Fruit fly (Drosophila melanogaster) whole organism, wandering third instar larva: ENCODE measurements around the gene sba.

Experiments used
- CG32264 ChIP-seq: fragments of 200-800 bp; sonication (Bioruptor generic); optimal IDR thresholded peaks from 2 replicates; lab custom pipeline; 2016; ENCODE audit warnings: missing biosample characterization, missing genetic modification characterization
- CG9705 ChIP-seq: fragments of 200-800 bp; sonication (Bioruptor generic); optimal IDR thresholded peaks from 2 replicates; lab custom pipeline; 2018; ENCODE audit warnings: missing biosample characterization, mild to moderate bottlenecking, missing genetic modification characterization
- Dfd ChIP-seq: fragments of >200 bp; optimal IDR thresholded peaks from 2 replicates; lab custom pipeline; 2017; ENCODE audit warnings: missing biosample characterization, missing genetic modification characterization
- Dif ChIP-seq: fragments of 200-275, 200-300 bp; sonication (Bioruptor generic); optimal IDR thresholded peaks from 2 replicates; lab custom pipeline; 2018; ENCODE audit warnings: missing biosample characterization, missing genetic modification characterization; ENCODE audit not compliant: partially characterized antibody
- GATAd ChIP-seq: sonication (Bioruptor generic); optimal IDR thresholded peaks from 2 replicates; lab custom pipeline; 2016; ENCODE audit warnings: missing biosample characterization, missing genetic modification characterization
- HLH106 ChIP-seq: fragments of 200-800 bp; optimal IDR thresholded peaks from 3 replicates; lab custom pipeline; 2019; ENCODE audit warnings: missing biosample characterization, mild to moderate bottlenecking, missing genetic modification characterization, moderate library complexity
- Hnf4 ChIP-seq: fragments of 200-800 bp; sonication (Bioruptor generic); optimal IDR thresholded peaks from 2 replicates; lab custom pipeline; 2016; ENCODE audit warnings: missing biosample characterization, mild to moderate bottlenecking, missing genetic modification characterization
- Hr78 ChIP-seq: fragments of >200 bp; optimal IDR thresholded peaks from 2 replicates; lab custom pipeline; 2017; ENCODE audit warnings: missing biosample characterization, missing genetic modification characterization
- Hr83 ChIP-seq: fragments of 200-300 bp; sonication (Bioruptor generic); optimal IDR thresholded peaks from 2 replicates; lab custom pipeline; 2016; ENCODE audit warnings: missing biosample characterization, mild to moderate bottlenecking, missing genetic modification characterization, moderate library complexity; ENCODE audit not compliant: poor library complexity, severe bottlenecking
- Jra ChIP-seq: sonication (Bioruptor generic); optimal IDR thresholded peaks from 2 replicates; lab custom pipeline; 2016; ENCODE audit warnings: missing biosample characterization, missing genetic modification characterization
- Mio ChIP-seq: sonication (Bioruptor generic); optimal IDR thresholded peaks from 2 replicates; lab custom pipeline; 2016; ENCODE audit warnings: missing biosample characterization, missing genetic modification characterization
- Myc ChIP-seq: fragments of >200 bp; optimal IDR thresholded peaks from 2 replicates; lab custom pipeline; 2017
- N ChIP-seq: fragments of >200 bp; optimal IDR thresholded peaks from 2 replicates; lab custom pipeline; 2018; ENCODE audit warnings: missing biosample characterization, missing external identifiers, missing genetic modification characterization
- OdsH ChIP-seq: fragments of 200-800 bp; sonication (Bioruptor generic); optimal IDR thresholded peaks from 2 replicates; lab custom pipeline; 2016; ENCODE audit warnings: missing biosample characterization, mild to moderate bottlenecking, missing genetic modification characterization
- Rel ChIP-seq, 2 experiments: fragments of 200-800 bp; sonication (Bioruptor generic) in 1 of 2; optimal IDR thresholded peaks; 2 replicates in 1 of 2; 3 replicates in 1 of 2; lab custom pipeline; 2016 to 2019; ENCODE audit warnings: mild to moderate bottlenecking in 2 of 2, missing biosample characterization in 2 of 2, missing genetic modification characterization in 2 of 2, moderate library complexity in 1 of 2
- Sp1 ChIP-seq: fragments of 200-800 bp; sonication (Bioruptor generic); optimal IDR thresholded peaks from 3 replicates; lab custom pipeline; 2019; ENCODE audit warnings: missing biosample characterization, mild to moderate bottlenecking, missing genetic modification characterization, moderate library complexity
- br ChIP-seq: fragments of 200-800 bp; sonication (Bioruptor generic); optimal IDR thresholded peaks from 2 replicates; lab custom pipeline; 2016; ENCODE audit warnings: missing biosample characterization, missing genetic modification characterization
- brk ChIP-seq: fragments of 200-800 bp; sonication (Bioruptor generic); optimal IDR thresholded peaks from 2 replicates; lab custom pipeline; 2016; ENCODE audit warnings: missing biosample characterization, mild to moderate bottlenecking, missing genetic modification characterization
- dl ChIP-seq, 2 experiments: fragments of 175-275, 200-275 bp in 1 of 2; fragments of 200-275 bp in 1 of 2; sonication (Bioruptor generic); optimal IDR thresholded peaks; lab custom pipeline; 2018; ENCODE audit warnings: mild to moderate bottlenecking in 2 of 2, missing biosample characterization in 2 of 2, missing genetic modification characterization in 2 of 2, moderate library complexity in 2 of 2; ENCODE audit not compliant: partially characterized antibody in 2 of 2, insufficient read depth in 1 of 2
- dmrt93B ChIP-seq: fragments of 200-800 bp; sonication (Bioruptor generic); optimal IDR thresholded peaks from 2 replicates; lab custom pipeline; 2018; ENCODE audit warnings: missing biosample characterization, mild to moderate bottlenecking, missing genetic modification characterization
- dsf ChIP-seq: sonication (Bioruptor generic); optimal IDR thresholded peaks from 2 replicates; lab custom pipeline; 2016; ENCODE audit warnings: missing biosample characterization, missing genetic modification characterization, borderline replicate concordance
- ey ChIP-seq: fragments of 200-800 bp; sonication (Bioruptor generic); optimal IDR thresholded peaks from 2 replicates; lab custom pipeline; 2016; ENCODE audit warnings: missing biosample characterization, missing genetic modification characterization
- foxo ChIP-seq, 2 experiments: fragments of 200-800 bp; sonication (Bioruptor generic); optimal IDR thresholded peaks; 2 replicates in 1 of 2; 3 replicates in 1 of 2; lab custom pipeline; 2016 to 2017; ENCODE audit warnings: missing biosample characterization in 2 of 2, missing genetic modification characterization in 2 of 2
- fru ChIP-seq: fragments of 200-800 bp; sonication (Bioruptor generic); optimal IDR thresholded peaks from 3 replicates; lab custom pipeline; 2016; ENCODE audit warnings: missing biosample characterization, mild to moderate bottlenecking, missing genetic modification characterization
- h ChIP-seq: fragments of 200-800 bp; sonication (Bioruptor generic); optimal IDR thresholded peaks from 3 replicates; lab custom pipeline; 2016; ENCODE audit warnings: missing biosample characterization, mild to moderate bottlenecking, missing genetic modification characterization
- jim ChIP-seq: fragments of 175-275, 200-325 bp; sonication (Bioruptor generic); optimal IDR thresholded peaks from 2 replicates; lab custom pipeline; 2016; ENCODE audit warnings: missing biosample characterization, mild to moderate bottlenecking, missing genetic modification characterization
- lola ChIP-seq: fragments of >200 bp; optimal IDR thresholded peaks from 2 replicates; lab custom pipeline; 2017; ENCODE audit warnings: missing biosample characterization, missing genetic modification characterization
- pan ChIP-seq: fragments of >200 bp; optimal IDR thresholded peaks from 2 replicates; lab custom pipeline; 2017
- psq ChIP-seq: fragments of 200-800 bp; sonication (Bioruptor generic); optimal IDR thresholded peaks from 3 replicates; lab custom pipeline; 2017; ENCODE audit warnings: missing biosample characterization, mild to moderate bottlenecking, missing genetic modification characterization, moderate library complexity
- rgr ChIP-seq: fragments of 200-800 bp; sonication (Bioruptor generic); optimal IDR thresholded peaks from 3 replicates; lab custom pipeline; 2016; ENCODE audit warnings: missing biosample characterization, mild to moderate bottlenecking, missing genetic modification characterization
- sage ChIP-seq: fragments of 200-800 bp; sonication (Bioruptor generic); optimal IDR thresholded peaks from 2 replicates; lab custom pipeline; 2016; ENCODE audit warnings: missing biosample characterization, mild to moderate bottlenecking, missing genetic modification characterization
- sv ChIP-seq: fragments of 200-800 bp; sonication (Bioruptor generic); optimal IDR thresholded peaks from 3 replicates; lab custom pipeline; 2016; ENCODE audit warnings: missing biosample characterization, missing genetic modification characterization
- tai ChIP-seq: sonication (Bioruptor generic); optimal IDR thresholded peaks from 2 replicates; lab custom pipeline; 2016; ENCODE audit warnings: missing biosample characterization, missing genetic modification characterization
- usp ChIP-seq: fragments of >200 bp; optimal IDR thresholded peaks from 2 replicates; lab custom pipeline; 2017; ENCODE audit warnings: missing biosample characterization, missing genetic modification characterization
- woc ChIP-seq: sonication (Bioruptor generic); optimal IDR thresholded peaks from 2 replicates; lab custom pipeline; 2016; ENCODE audit warnings: missing biosample characterization, mild to moderate bottlenecking, missing genetic modification characterization

The sba gene

dm6 chr3R:23890886-23891285 is 31.9 kb downstream of the sba start, which contains the start of gene TfIIA-S:
TfIIA-S (minus strand) TSS chr3R:23891060.
- no peak for TF ChIP-seq lola (GFP tag; lab: Kevin White, UChicago)
- TF ChIP-seq woc (GFP tag; lab: Kevin White, UChicago), result no peak
- peak; percentile 83 for TF ChIP-seq h
- peak; percentile 87 for TF ChIP-seq rgr (GFP tag; lab: Kevin White, UChicago)
- TF ChIP-seq foxo (GFP tag; optimal IDR thresholded peaks at IDR 0.05; lab: Kevin White, UChicago), result peak in 1 of 2 experiments; percentile 88
- TF ChIP-seq N (GFP tag; lab: Kevin White, UChicago), result no peak
- peak; percentile 79 for TF ChIP-seq br
- peak; percentile 62 for TF ChIP-seq Dif
- peak; percentile 95 for TF ChIP-seq Hr83
- no peak for TF ChIP-seq brk (GFP tag; lab: Kevin White, UChicago)
- no peak for TF ChIP-seq Hnf4
- TF ChIP-seq dsf, result no peak
- no peak for TF ChIP-seq Dfd
- peak; percentile 75 for TF ChIP-seq ey (GFP tag; lab: Kevin White, UChicago)
- peak; percentile 57 for TF ChIP-seq Jra (GFP tag; lab: Kevin White, UChicago)
- TF ChIP-seq Sp1, result peak; percentile 61
- TF ChIP-seq OdsH (GFP tag; lab: Kevin White, UChicago), result peak; percentile 66
- no peak for TF ChIP-seq Rel (GFP tag; optimal IDR thresholded peaks at IDR 0.05; lab: Kevin White, UChicago)
- TF ChIP-seq Rel (tag; optimal IDR thresholded peaks at IDR 0.05; lab: Kevin White, UChicago), result peak; percentile 69
- TF ChIP-seq HLH106 (tag; lab: Kevin White, UChicago), result peak; percentile 71
- peak; percentile 44 for TF ChIP-seq Mio (GFP tag; lab: Kevin White, UChicago)
- TF ChIP-seq sage (GFP tag; lab: Kevin White, UChicago), result no peak
- TF ChIP-seq CG32264 (GFP tag; lab: Kevin White, UChicago), result peak; percentile 10
- TF ChIP-seq tai, result no peak
- peak; percentile 58 for TF ChIP-seq psq (GFP tag; lab: Kevin White, UChicago)
- no peak for TF ChIP-seq Hr78 (GFP tag; lab: Kevin White, UChicago)
- TF ChIP-seq GATAd (GFP tag; lab: Kevin White, UChicago), result peak; percentile 45
- TF ChIP-seq fru (GFP tag; lab: Kevin White, UChicago), result peak; percentile 72
- TF ChIP-seq CG9705 (GFP tag; lab: Kevin White, UChicago), result peak; percentile 77
- peak; percentile 78 for TF ChIP-seq sv
- peak; percentile 58 for TF ChIP-seq dmrt93B (GFP tag; lab: Kevin White, UChicago)
- no peak for TF ChIP-seq Myc (lab: Kevin White, UChicago)

DNA sequence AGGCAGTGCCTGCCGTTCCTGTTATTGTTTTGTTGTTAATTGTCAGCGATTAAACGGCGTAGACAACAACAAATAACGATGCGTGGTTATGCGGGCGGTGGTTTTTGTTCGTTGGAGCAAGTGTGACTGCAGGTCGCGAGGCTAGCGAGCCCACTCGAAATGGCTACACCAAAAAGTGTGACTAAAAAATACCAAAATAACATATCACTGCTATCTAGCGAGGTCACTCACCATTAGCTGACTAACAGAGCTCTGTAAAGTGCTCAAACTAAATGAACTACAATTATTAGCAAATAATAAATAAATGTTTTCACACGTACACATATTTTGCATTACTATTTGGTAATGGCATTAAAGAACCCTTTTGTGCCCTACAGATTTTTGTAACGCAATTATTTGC is 32.9 kb downstream of the sba start, which contains the start of gene Pli:
TSS of gene Pli (minus strand) at position 131 of the 400 bp plus-strand sequence.
- TF ChIP-seq fru (GFP tag; lab: Kevin White, UChicago), result peak; percentile 58
- TF ChIP-seq Jra (GFP tag; lab: Kevin White, UChicago), result peak; percentile 9
- peak; percentile 43 for TF ChIP-seq Hr83
- no peak for TF ChIP-seq Rel (GFP tag; optimal IDR thresholded peaks at IDR 0.05; lab: Kevin White, UChicago)
- peak; percentile 78 for TF ChIP-seq Rel (tag; optimal IDR thresholded peaks at IDR 0.05; lab: Kevin White, UChicago)
- peak; percentile 62 for TF ChIP-seq Dif
- peak; percentile 58 for TF ChIP-seq Sp1
- TF ChIP-seq ey (GFP tag; lab: Kevin White, UChicago), result no peak
- peak; percentile 32 for TF ChIP-seq rgr (GFP tag; lab: Kevin White, UChicago)
- peak; percentile 35 for TF ChIP-seq HLH106 (tag; lab: Kevin White, UChicago)
- no peak for TF ChIP-seq Dfd
- peak; percentile 10 for TF ChIP-seq CG9705 (GFP tag; lab: Kevin White, UChicago)
- TF ChIP-seq tai, result no peak
- peak; percentile 42 for TF ChIP-seq h
- TF ChIP-seq woc (GFP tag; lab: Kevin White, UChicago), result no peak
- peak; percentile 8 for TF ChIP-seq Hnf4

dm6 chr3R:23888273-23889220 is 34.2 kb downstream of the sba start:
- TF ChIP-seq Sp1 (peak; percentile 78), br (peak; percentile 86), Myc (lab: Kevin White, UChicago) (no peak), tai (peak; percentile 86), Mio (GFP tag; lab: Kevin White, UChicago) (peak; percentile 3), Jra (GFP tag; lab: Kevin White, UChicago) (peak; percentile 45), fru (GFP tag; lab: Kevin White, UChicago) (peak; percentile 87), pan (no peak), h (peak; percentile 89), Rel (GFP tag; optimal IDR thresholded peaks at IDR 0.05; lab: Kevin White, UChicago) (peak; percentile 78), Rel (tag; optimal IDR thresholded peaks at IDR 0.05; lab: Kevin White, UChicago) (peak; percentile 92), rgr (GFP tag; lab: Kevin White, UChicago) (peak; percentile 89), GATAd (GFP tag; lab: Kevin White, UChicago) (peak; percentile 18), CG9705 (GFP tag; lab: Kevin White, UChicago) (peak; percentile 60), ey (GFP tag; lab: Kevin White, UChicago) (peak; percentile 88), dl (GFP tag; optimal IDR thresholded peaks at IDR 0.05; lab: Kevin White, UChicago; ENCODE audit: insufficient read depth in 1 of 2, partially characterized antibody in 2 of 2) (no peak), psq (GFP tag; lab: Kevin White, UChicago) (peak; percentile 69), Hnf4 (peak; percentile 80), brk (GFP tag; lab: Kevin White, UChicago) (peak; percentile 75), foxo (GFP tag; optimal IDR thresholded peaks at IDR 0.05; lab: Kevin White, UChicago) (peak; percentile 38 to 92), Dif (no peak), HLH106 (tag; lab: Kevin White, UChicago) (peak; percentile 88), CG32264 (GFP tag; lab: Kevin White, UChicago) (peak; percentile 72), woc (GFP tag; lab: Kevin White, UChicago) (peak; percentile 62), Hr78 (GFP tag; lab: Kevin White, UChicago) (no peak), usp (GFP tag; lab: Kevin White, UChicago) (no peak), sv (no peak), jim (no peak), dmrt93B (GFP tag; lab: Kevin White, UChicago) (peak; percentile 33), sage (GFP tag; lab: Kevin White, UChicago) (peak; percentile 10), Hr83 (no peak), N (GFP tag; lab: Kevin White, UChicago) (no peak), OdsH (GFP tag; lab: Kevin White, UChicago) (peak; percentile 84)
- TF ChIP-seq, all 38 proteins: peak for 22
